Worm (Caenorhabditis elegans) whole organism, mixed stage, embryonic: Measurements from ENCODE around the gene alh-11.

Experiments
- M03D4.4 ChIP-seq: sonication (generic microtip); optimal IDR thresholded peaks from 2 replicates; lab custom pipeline; 2017; ENCODE audit warnings: mild to moderate bottlenecking, missing genetic modification characterization, missing compliant biosample characterization
- bed-3 ChIP-seq: fragments of 200-800 bp; sonication (Bioruptor generic); optimal IDR thresholded peaks from 3 replicates; lab custom pipeline; 2018; ENCODE audit warnings: mild to moderate bottlenecking, missing genetic modification characterization, moderate library complexity, missing compliant biosample characterization
- blmp-1 ChIP-seq: fragments of 150-350 bp; optimal IDR thresholded peaks from 2 replicates; lab custom pipeline; 2014; ENCODE audit warnings: missing biosample characterization, missing genetic modification characterization
- ceh-43 ChIP-seq: fragments of 200-800 bp; sonication (Bioruptor generic); optimal IDR thresholded peaks from 2 replicates; lab custom pipeline; 2018; ENCODE audit warnings: mild to moderate bottlenecking, missing genetic modification characterization, moderate library complexity, missing compliant biosample characterization
- ceh-83 ChIP-seq: fragments of 200-800 bp; sonication (Bioruptor generic); optimal IDR thresholded peaks from 2 replicates; lab custom pipeline; 2018; ENCODE audit warnings: mild to moderate bottlenecking, missing genetic modification characterization, missing compliant biosample characterization
- ces-1 ChIP-seq: fragments of 150-350 bp; optimal IDR thresholded peaks from 2 replicates; lab custom pipeline; 2014; ENCODE audit warnings: missing biosample characterization, missing genetic modification reagents, missing genetic modification characterization
- drap-1 ChIP-seq: fragments of 200-800 bp; sonication (Bioruptor generic); optimal IDR thresholded peaks from 3 replicates; lab custom pipeline; 2018; ENCODE audit warnings: mild to moderate bottlenecking, missing genetic modification characterization, missing compliant biosample characterization
- elt-1 ChIP-seq: sonication (generic microtip); optimal IDR thresholded peaks from 2 replicates; lab custom pipeline; 2017; ENCODE audit warnings: missing genetic modification characterization, mild to moderate bottlenecking, missing compliant biosample characterization, antibody characterized with exemption, moderate library complexity, borderline replicate concordance; ENCODE audit not compliant: insufficient read depth
- elt-3 ChIP-seq: fragments of 150-350 bp; optimal IDR thresholded peaks from 2 replicates; lab custom pipeline; 2014; ENCODE audit warnings: missing biosample characterization, missing genetic modification characterization
- flh-1 ChIP-seq: fragments of 200-800 bp; sonication (Bioruptor generic); optimal IDR thresholded peaks from 2 replicates; lab custom pipeline; 2018; ENCODE audit warnings: mild to moderate bottlenecking, missing genetic modification characterization, moderate library complexity, missing compliant biosample characterization
- ham-2 ChIP-seq: fragments of 200-800 bp; sonication (Bioruptor generic); optimal IDR thresholded peaks from 2 replicates; lab custom pipeline; 2018; ENCODE audit warnings: mild to moderate bottlenecking, missing genetic modification characterization, missing compliant biosample characterization
- hlh-1 ChIP-seq: fragments of 150-350 bp; optimal IDR thresholded peaks from 2 replicates; lab custom pipeline; 2014; ENCODE audit warnings: missing biosample characterization, missing genetic modification reagents, missing genetic modification characterization
- lin-32 ChIP-seq: fragments of 200-800 bp; sonication (Bioruptor generic); optimal IDR thresholded peaks from 2 replicates; lab custom pipeline; 2018; ENCODE audit warnings: mild to moderate bottlenecking, missing genetic modification characterization, missing compliant biosample characterization
- lsy-2 ChIP-seq: fragments of 150-350 bp; optimal IDR thresholded peaks from 2 replicates; lab custom pipeline; 2014; ENCODE audit warnings: missing biosample characterization, missing genetic modification characterization
- mab-5 ChIP-seq: fragments of 150-350 bp; optimal IDR thresholded peaks from 2 replicates; lab custom pipeline; 2014; ENCODE audit warnings: missing biosample characterization, missing genetic modification characterization
- mls-2 ChIP-seq: sonication (generic microtip); optimal IDR thresholded peaks from 2 replicates; lab custom pipeline; 2016; ENCODE audit warnings: mild to moderate bottlenecking, missing genetic modification characterization, moderate library complexity, missing compliant biosample characterization
- nhr-237 ChIP-seq: fragments of 150-350 bp; optimal IDR thresholded peaks from 2 replicates; lab custom pipeline; 2014; ENCODE audit warnings: missing biosample characterization, missing genetic modification characterization
- nhr-28 ChIP-seq: fragments of 150-350 bp; optimal IDR thresholded peaks from 2 replicates; lab custom pipeline; 2014; ENCODE audit warnings: missing biosample characterization, missing genetic modification characterization
- pha-4 ChIP-seq: fragments of 150-350 bp; optimal IDR thresholded peaks from 2 replicates; lab custom pipeline; 2018; ENCODE audit warnings: missing biosample characterization, missing genetic modification reagents, missing genetic modification characterization
- sem-2 ChIP-seq: fragments of 200-800 bp; sonication (Bioruptor generic); optimal IDR thresholded peaks from 2 replicates; lab custom pipeline; 2018; ENCODE audit warnings: mild to moderate bottlenecking, missing genetic modification characterization, missing compliant biosample characterization
- snpc-4 ChIP-seq: fragments of 150-350 bp; optimal IDR thresholded peaks from 2 replicates; lab custom pipeline; 2014; ENCODE audit warnings: missing biosample characterization, missing genetic modification characterization
- sptf-1 ChIP-seq: sonication (generic microtip); optimal IDR thresholded peaks from 2 replicates; lab custom pipeline; 2017; ENCODE audit warnings: mild to moderate bottlenecking, missing genetic modification characterization, moderate library complexity, missing compliant biosample characterization
- tbx-8 ChIP-seq: fragments of 200-800 bp; sonication (Bioruptor generic); optimal IDR thresholded peaks from 2 replicates; lab custom pipeline; 2018; ENCODE audit warnings: mild to moderate bottlenecking, missing genetic modification characterization, moderate library complexity, missing compliant biosample characterization
- unc-120 ChIP-seq: sonication (generic microtip); optimal IDR thresholded peaks from 2 replicates; lab custom pipeline; 2017; ENCODE audit warnings: missing genetic modification characterization, missing compliant biosample characterization; ENCODE audit not compliant: poor library complexity, severe bottlenecking
- unc-62 ChIP-seq: fragments of 150-350 bp; optimal IDR thresholded peaks from 2 replicates; lab custom pipeline; 2014; ENCODE audit warnings: missing biosample characterization, missing genetic modification reagents, missing genetic modification characterization
- ztf-11 ChIP-seq: fragments of 150-350 bp; optimal IDR thresholded peaks from 2 replicates; lab custom pipeline; 2014; ENCODE audit warnings: missing biosample characterization, missing genetic modification characterization

Gene alh-11

DNA sequence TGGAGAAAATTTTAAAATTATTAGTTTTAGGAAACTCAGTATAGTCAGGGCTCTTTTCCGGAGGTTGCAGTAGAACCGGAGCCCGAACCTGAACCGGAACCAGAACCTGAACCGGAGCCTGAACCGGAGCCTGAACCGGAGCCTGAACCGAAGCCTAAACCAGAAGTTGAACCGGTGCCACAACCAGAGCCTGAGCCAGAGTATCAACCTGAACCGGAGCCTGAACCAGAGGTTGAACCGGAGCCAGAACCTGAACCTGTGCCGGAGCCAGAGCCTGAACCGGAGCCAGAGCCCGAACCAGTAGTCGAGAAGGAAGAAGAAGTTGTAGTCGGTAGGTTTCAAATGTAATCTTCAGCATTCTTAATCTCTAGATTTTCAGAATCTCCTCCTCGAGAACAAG is 10.1 kb downstream of the alh-11 start:
- TF ChIP-seq mab-5 (tag; lab: Kevin White, UChicago) = no peak
- TF ChIP-seq pha-4 (tag; lab: Kevin White, UChicago) = no peak
- no peak for TF ChIP-seq lsy-2 (tag; lab: Kevin White, UChicago)
- no peak for TF ChIP-seq tbx-8 (GFP tag; lab: Kevin White, UChicago)

DNA sequence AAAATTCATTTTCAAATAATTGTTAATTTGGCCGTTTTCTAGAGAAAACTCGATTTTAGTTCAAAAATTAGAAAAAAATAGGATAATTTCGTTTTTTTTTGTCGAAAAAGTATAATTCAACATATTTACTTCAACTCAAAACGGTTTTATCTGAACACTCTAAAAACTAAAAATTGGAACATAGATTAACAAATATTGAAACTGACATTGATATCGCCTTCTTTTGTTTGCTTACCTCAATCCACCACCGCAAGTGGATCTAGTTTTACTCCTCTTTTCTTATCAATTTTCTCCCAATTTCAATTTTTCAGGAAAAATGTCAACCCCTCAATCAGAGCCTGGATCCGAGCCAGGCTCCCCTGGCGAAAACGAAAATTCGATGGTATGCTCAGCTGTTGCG is 13.8 kb downstream of the alh-11 start, which contains the start of gene ptl-1:
ptl-1 (plus strand) TSS at position 301 of the 400 bp plus-strand sequence.
- TF ChIP-seq sem-2 (GFP tag; lab: Kevin White, UChicago) (no peak), unc-120 (no peak)

DNA sequence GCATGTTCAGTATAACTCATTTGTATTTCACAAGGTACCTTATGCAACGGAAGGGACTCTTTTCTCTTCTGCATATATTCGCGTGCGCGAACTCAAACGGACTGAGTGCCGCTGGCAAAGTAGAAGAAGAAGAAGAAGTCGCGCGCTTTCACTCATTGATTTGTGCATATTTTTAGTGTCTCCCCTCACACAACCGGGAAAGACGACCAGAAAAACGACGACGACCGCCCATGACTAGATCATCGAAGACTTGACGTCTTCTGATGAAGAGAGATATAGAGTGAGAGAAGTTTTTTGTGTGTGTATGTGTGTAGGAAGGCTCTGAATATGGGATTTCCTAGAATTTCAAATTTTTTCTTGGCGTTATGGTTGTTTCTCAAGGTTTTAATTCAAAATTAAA is 14.3 kb downstream of the alh-11 start:
- TF ChIP-seq ces-1 (GFP tag; lab: Kevin White, UChicago) (peak; percentile 62), sptf-1 (tag; lab: Kevin White, UChicago) (no peak), mab-5 (tag; lab: Kevin White, UChicago) (no peak)

DNA sequence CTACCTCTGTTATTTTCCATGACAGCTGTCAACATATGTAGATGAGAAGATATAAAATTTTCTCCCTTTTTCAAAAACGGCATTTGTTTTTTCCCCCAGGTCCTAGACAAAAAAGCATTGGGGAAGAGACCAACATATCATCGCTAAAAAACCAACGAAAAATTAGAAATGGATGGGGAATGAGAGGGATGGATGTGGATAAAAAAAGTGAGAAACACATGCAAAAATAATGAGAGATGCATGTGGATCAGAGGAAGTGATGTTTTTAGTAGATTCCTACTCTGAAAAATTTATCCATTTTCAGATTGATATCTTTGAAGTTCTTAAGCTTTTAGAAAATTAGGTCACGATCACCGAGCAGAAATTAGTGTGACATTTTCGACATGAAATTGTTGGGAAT is 16.2 kb downstream of the alh-11 start:
- TF ChIP-seq nhr-237 (tag; lab: Kevin White, UChicago) (no peak), hlh-1 (tag; lab: Kevin White, UChicago) (no peak), pha-4 (tag; lab: Kevin White, UChicago) (no peak), ztf-11 (no peak)

DNA sequence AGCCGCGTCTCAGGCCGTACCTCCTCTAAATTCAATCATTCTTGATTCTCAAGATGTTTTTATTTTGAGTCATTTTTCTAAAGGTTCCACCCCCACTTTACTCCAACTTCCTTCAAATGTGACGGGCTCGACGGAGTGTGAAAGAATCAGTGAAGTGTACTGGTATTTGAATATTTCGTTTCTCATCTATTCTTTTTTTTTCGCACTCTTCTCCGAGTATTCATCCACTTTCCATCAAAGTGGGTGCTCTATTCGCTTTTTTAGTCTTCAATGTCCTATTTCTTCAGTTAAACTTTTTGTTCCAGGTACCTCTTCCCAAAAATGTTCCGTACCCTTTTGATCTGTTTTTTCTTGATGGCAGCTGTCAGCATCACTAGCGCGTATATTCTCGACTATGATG is 17.2 kb downstream of the alh-11 start, which contains the start of gene nlp-52:
nlp-52 (plus strand) TSS at position 301 of the 400 bp plus-strand sequence.
- TF ChIP-seq drap-1 (GFP tag; lab: Kevin White, UChicago) (no peak), unc-120 (no peak), nhr-28 (no peak), pha-4 (tag; lab: Kevin White, UChicago) (no peak), elt-3 (tag; lab: Kevin White, UChicago) (no peak), blmp-1 (tag; lab: Kevin White, UChicago) (no peak), mab-5 (tag; lab: Kevin White, UChicago) (no peak), mls-2 (tag; lab: Kevin White, UChicago) (no peak), ceh-83 (GFP tag; lab: Kevin White, UChicago) (no peak), lin-32 (no peak), elt-1 (tag; lab: Kevin White, UChicago) (no peak), sem-2 (GFP tag; lab: Kevin White, UChicago) (no peak), snpc-4 (tag; lab: Kevin White, UChicago) (no peak), sptf-1 (tag; lab: Kevin White, UChicago) (no peak), unc-62 (GFP tag; lab: Kevin White, UChicago) (no peak), nhr-237 (tag; lab: Kevin White, UChicago) (no peak), ces-1 (GFP tag; lab: Kevin White, UChicago) (no peak), tbx-8 (GFP tag; lab: Kevin White, UChicago) (no peak)

DNA sequence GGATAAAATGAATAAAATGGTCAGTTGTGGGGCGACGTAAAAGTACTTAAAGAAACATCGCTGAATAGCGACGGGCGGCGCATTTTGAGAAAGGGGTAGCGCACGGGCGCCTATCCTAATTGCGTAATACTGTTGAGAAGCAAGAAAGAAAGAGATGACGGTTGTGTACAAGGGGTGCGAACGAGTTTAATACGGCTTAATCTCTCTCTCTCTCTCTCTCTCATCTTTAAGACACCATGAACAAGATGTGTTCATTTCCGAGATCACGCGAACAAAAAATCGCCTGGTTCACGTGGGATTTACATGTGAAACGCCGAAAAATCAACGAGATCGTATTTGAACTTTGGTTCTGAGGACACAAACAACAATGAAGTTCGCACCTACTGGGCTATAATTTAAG is 19.0 kb downstream of the alh-11 start:
- TF ChIP-seq hlh-1 (tag; lab: Kevin White, UChicago) (no peak), drap-1 (GFP tag; lab: Kevin White, UChicago) (no peak), M03D4.4 (tag; lab: Kevin White, UChicago) (no peak), lin-32 (no peak), unc-120 (no peak), bed-3 (GFP tag; lab: Kevin White, UChicago) (no peak)

DNA sequence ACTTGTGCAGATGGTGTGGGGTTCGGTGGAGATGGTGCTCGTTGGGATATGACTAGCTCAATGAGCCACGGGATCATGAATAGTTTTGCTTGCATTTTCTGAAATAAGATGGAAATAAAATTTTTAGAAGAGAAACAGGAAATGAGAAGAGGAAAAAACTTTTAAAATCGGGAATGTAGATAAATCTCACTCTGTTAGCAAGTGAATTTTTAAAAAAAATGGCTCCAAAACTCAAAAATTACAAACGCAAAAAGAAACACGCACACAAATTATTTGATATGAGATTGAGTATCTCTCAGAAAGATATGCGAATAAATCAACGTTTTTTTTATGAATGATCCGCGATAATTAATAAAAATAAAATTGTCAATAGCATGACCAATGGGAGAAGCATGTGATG is 20.7 kb downstream of the alh-11 start, which contains the start of gene T17H7.7:
T17H7.7 (minus strand) TSS at position 101 of the 400 bp plus-strand sequence.
- no peak for TF ChIP-seq ces-1 (GFP tag; lab: Kevin White, UChicago)
- TF ChIP-seq sem-2 (GFP tag; lab: Kevin White, UChicago) = no peak
- TF ChIP-seq flh-1 (GFP tag; lab: Kevin White, UChicago) = no peak
- TF ChIP-seq bed-3 (GFP tag; lab: Kevin White, UChicago) = no peak
- no peak for TF ChIP-seq M03D4.4 (tag; lab: Kevin White, UChicago)
- no peak for TF ChIP-seq ceh-43 (GFP tag; lab: Kevin White, UChicago)
- no peak for TF ChIP-seq mls-2 (tag; lab: Kevin White, UChicago)
- no peak for TF ChIP-seq ztf-11
- no peak for TF ChIP-seq ham-2 (GFP tag; lab: Kevin White, UChicago)
